Worm (Caenorhabditis elegans) whole organism, late embryonic: ENCODE data around the gene srm-5.

Experiments
- C08G9.2 ChIP-seq: sonication (generic microtip); optimal IDR thresholded peaks from 2 replicates; lab custom pipeline; 2016; ENCODE audit warnings: mild to moderate bottlenecking, missing genetic modification characterization, moderate library complexity, missing compliant biosample characterization
- C38D4.7 ChIP-seq: fragments of 200-800 bp; sonication (Bioruptor generic); optimal IDR thresholded peaks from 2 replicates; lab custom pipeline; 2018; ENCODE audit warnings: mild to moderate bottlenecking, missing genetic modification characterization, moderate library complexity, missing compliant biosample characterization
- F13H6.1 ChIP-seq: sonication (generic microtip); optimal IDR thresholded peaks from 2 replicates; lab custom pipeline; 2016; ENCODE audit warnings: missing genetic modification characterization, missing compliant biosample characterization
- K09A11.1 ChIP-seq: sonication (generic microtip); optimal IDR thresholded peaks from 2 replicates; lab custom pipeline; 2017; ENCODE audit warnings: antibody characterized with exemption, mild to moderate bottlenecking, missing genetic modification characterization, missing compliant biosample characterization; ENCODE audit not compliant: insufficient read depth
- T23F11.4 ChIP-seq: fragments of 200-800 bp; sonication (Bioruptor generic); optimal IDR thresholded peaks from 2 replicates; lab custom pipeline; 2018; ENCODE audit warnings: mild to moderate bottlenecking, missing genetic modification characterization, missing compliant biosample characterization
- Y22D7AL.16 ChIP-seq: sonication (generic microtip); optimal IDR thresholded peaks from 2 replicates; lab custom pipeline; 2016; ENCODE audit warnings: missing genetic modification characterization, missing compliant biosample characterization
- ahr-1 ChIP-seq: sonication (generic microtip); optimal IDR thresholded peaks from 2 replicates; lab custom pipeline; 2016; ENCODE audit warnings: missing genetic modification characterization, missing compliant biosample characterization
- ama-1 ChIP-seq: fragments of 150-350 bp; optimal IDR thresholded peaks from 2 replicates; lab custom pipeline; 2014
- ceh-14 ChIP-seq: sonication (generic microtip); optimal IDR thresholded peaks from 2 replicates; lab custom pipeline; 2016; ENCODE audit warnings: missing genotype, missing genetic modification characterization, missing compliant biosample characterization
- ceh-18 ChIP-seq: sonication (generic microtip); optimal IDR thresholded peaks from 2 replicates; lab custom pipeline; 2016; ENCODE audit warnings: missing genetic modification characterization, missing compliant biosample characterization
- ceh-19 ChIP-seq: fragments of 200-800 bp; sonication (Bioruptor generic); optimal IDR thresholded peaks from 2 replicates; lab custom pipeline; 2018; ENCODE audit warnings: mild to moderate bottlenecking, missing genetic modification characterization, missing compliant biosample characterization
- ceh-22 ChIP-seq: sonication (generic microtip); optimal IDR thresholded peaks from 2 replicates; lab custom pipeline; 2017; ENCODE audit warnings: missing biosample characterization, missing genetic modification characterization
- ceh-24 ChIP-seq: sonication (generic microtip); optimal IDR thresholded peaks from 2 replicates; lab custom pipeline; 2016; ENCODE audit warnings: mild to moderate bottlenecking, missing genetic modification characterization, missing compliant biosample characterization
- ceh-30 ChIP-seq: fragments of 150-350 bp; optimal IDR thresholded peaks from 2 replicates; lab custom pipeline; 2014; ENCODE audit warnings: missing biosample characterization, missing genetic modification characterization
- ceh-34 ChIP-seq: sonication (generic microtip); optimal IDR thresholded peaks from 2 replicates; lab custom pipeline; 2016; ENCODE audit warnings: mild to moderate bottlenecking, missing genetic modification characterization, missing compliant biosample characterization
- ceh-45 ChIP-seq: fragments of 200-800 bp; sonication (Bioruptor generic); IDR thresholded peaks from 2 replicates; pipeline ENCODE4 v1.3.6; 2022; ENCODE audit warnings: missing genetic modification reagents, missing genetic modification characterization, missing compliant biosample characterization
- ceh-6 ChIP-seq: fragments of 200-800 bp; sonication (Bioruptor generic); optimal IDR thresholded peaks from 2 replicates; lab custom pipeline; 2018; ENCODE audit warnings: mild to moderate bottlenecking, missing genetic modification characterization, missing compliant biosample characterization
- ceh-9 ChIP-seq: sonication (generic microtip); optimal IDR thresholded peaks from 2 replicates; lab custom pipeline; 2016; ENCODE audit warnings: mild to moderate bottlenecking, missing genetic modification characterization, inconsistent platforms, missing compliant biosample characterization
- che-1 ChIP-seq: sonication (generic microtip); optimal IDR thresholded peaks from 2 replicates; lab custom pipeline; 2016; ENCODE audit warnings: mild to moderate bottlenecking, missing genetic modification characterization, missing compliant biosample characterization
- dmd-4 ChIP-seq: sonication (generic microtip); optimal IDR thresholded peaks from 2 replicates; lab custom pipeline; 2016; ENCODE audit warnings: borderline replicate concordance, missing genetic modification characterization, missing compliant biosample characterization
- elt-4 ChIP-seq: sonication (generic microtip); optimal IDR thresholded peaks from 2 replicates; lab custom pipeline; 2016; ENCODE audit warnings: missing genetic modification characterization, missing compliant biosample characterization
- ets-4 ChIP-seq: sonication (generic microtip); optimal IDR thresholded peaks from 2 replicates; lab custom pipeline; 2016; ENCODE audit warnings: missing genetic modification characterization, missing compliant biosample characterization
- eyg-1 ChIP-seq: sonication (generic microtip); optimal IDR thresholded peaks from 2 replicates; lab custom pipeline; 2016; ENCODE audit warnings: missing genotype, missing genetic modification characterization, missing compliant biosample characterization
- fkh-6 ChIP-seq: sonication (generic microtip); optimal IDR thresholded peaks from 2 replicates; lab custom pipeline; 2016; ENCODE audit warnings: missing genetic modification characterization, missing compliant biosample characterization
- gmeb-2 ChIP-seq: sonication (generic microtip); optimal IDR thresholded peaks from 2 replicates; lab custom pipeline; 2016; ENCODE audit warnings: missing genetic modification characterization, inconsistent platforms, missing compliant biosample characterization
- hlh-13 ChIP-seq: fragments of 200-800 bp; sonication (Bioruptor generic); optimal IDR thresholded peaks from 2 replicates; lab custom pipeline; 2018; ENCODE audit warnings: mild to moderate bottlenecking, missing genetic modification characterization, missing compliant biosample characterization
- hlh-15 ChIP-seq: sonication (generic microtip); optimal IDR thresholded peaks from 2 replicates; lab custom pipeline; 2016; ENCODE audit warnings: missing genetic modification characterization, missing compliant biosample characterization
- hlh-30 ChIP-seq: sonication (generic microtip); optimal IDR thresholded peaks from 2 replicates; lab custom pipeline; 2017; ENCODE audit warnings: antibody characterized with exemption, missing genetic modification characterization, missing compliant biosample characterization; ENCODE audit not compliant: insufficient read depth
- hlh-6 ChIP-seq: sonication (generic microtip); optimal IDR thresholded peaks from 2 replicates; lab custom pipeline; 2016; ENCODE audit warnings: missing genotype, missing genetic modification characterization, missing compliant biosample characterization
- lim-6 ChIP-seq: sonication (generic microtip); optimal IDR thresholded peaks from 2 replicates; lab custom pipeline; 2016; ENCODE audit warnings: missing genetic modification characterization, missing compliant biosample characterization
- lin-11 ChIP-seq: fragments of 200-800 bp; sonication (Bioruptor generic); optimal IDR thresholded peaks from 2 replicates; lab custom pipeline; 2018; ENCODE audit warnings: mild to moderate bottlenecking, missing genetic modification characterization, missing compliant biosample characterization
- madf-2 ChIP-seq: sonication (generic microtip); optimal IDR thresholded peaks from 2 replicates; lab custom pipeline; 2017; ENCODE audit warnings: missing genetic modification characterization, missing compliant biosample characterization
- mec-3 ChIP-seq: sonication (generic microtip); optimal IDR thresholded peaks from 2 replicates; lab custom pipeline; 2016; ENCODE audit warnings: borderline replicate concordance, missing genetic modification characterization, missing compliant biosample characterization
- nfya-1 ChIP-seq: sonication (generic microtip); optimal IDR thresholded peaks from 2 replicates; lab custom pipeline; 2017; ENCODE audit warnings: missing genetic modification characterization, mild to moderate bottlenecking, missing compliant biosample characterization, antibody characterized with exemption, moderate library complexity
- nhr-11 ChIP-seq: fragments of 150-350 bp; optimal IDR thresholded peaks from 2 replicates; lab custom pipeline; 2014; ENCODE audit warnings: missing biosample characterization, missing genetic modification characterization
- nhr-232 ChIP-seq: sonication (generic microtip); optimal IDR thresholded peaks from 2 replicates; lab custom pipeline; 2016; ENCODE audit warnings: missing genetic modification characterization, missing compliant biosample characterization
- pag-3 ChIP-seq: sonication (generic microtip); optimal IDR thresholded peaks from 2 replicates; lab custom pipeline; 2016; ENCODE audit warnings: missing compliant biosample characterization, missing genetic modification characterization, borderline replicate concordance
- pat-9 ChIP-seq: fragments of 200-800 bp; sonication (Bioruptor generic); optimal IDR thresholded peaks from 2 replicates; lab custom pipeline; 2018; ENCODE audit warnings: mild to moderate bottlenecking, missing genetic modification characterization, moderate library complexity, missing compliant biosample characterization
- pax-1 ChIP-seq: fragments of 150-350 bp; optimal IDR thresholded peaks from 2 replicates; lab custom pipeline; 2014; ENCODE audit warnings: missing biosample characterization, missing genetic modification characterization
- pha-2 ChIP-seq: sonication (generic microtip); optimal IDR thresholded peaks from 2 replicates; lab custom pipeline; 2017; ENCODE audit warnings: mild to moderate bottlenecking, missing genetic modification characterization, missing compliant biosample characterization
- pqm-1 ChIP-seq: sonication (generic microtip); optimal IDR thresholded peaks from 2 replicates; lab custom pipeline; 2016; ENCODE audit warnings: missing genetic modification characterization, missing compliant biosample characterization
- pros-1 ChIP-seq: fragments of 150-350 bp; optimal IDR thresholded peaks from 2 replicates; lab custom pipeline; 2014; ENCODE audit warnings: missing biosample characterization, missing genetic modification reagents, missing genetic modification characterization
- ref-2 ChIP-seq: sonication (generic microtip); optimal IDR thresholded peaks from 2 replicates; lab custom pipeline; 2016; ENCODE audit warnings: missing genetic modification characterization, missing compliant biosample characterization
- sox-2 ChIP-seq: fragments of 200-800 bp; sonication (Bioruptor generic); IDR thresholded peaks from 2 replicates; pipeline ENCODE4 v1.3.6; 2022; ENCODE audit warnings: missing genetic modification reagents, missing genetic modification characterization, missing compliant biosample characterization
- sox-4 ChIP-seq: sonication (generic microtip); optimal IDR thresholded peaks from 2 replicates; lab custom pipeline; 2017; ENCODE audit warnings: mild to moderate bottlenecking, missing genetic modification characterization, inconsistent platforms, missing compliant biosample characterization
- syd-9 ChIP-seq: sonication (generic microtip); optimal IDR thresholded peaks from 2 replicates; lab custom pipeline; 2016; ENCODE audit warnings: mild to moderate bottlenecking, missing genetic modification characterization, moderate library complexity, missing compliant biosample characterization
- tbx-7 ChIP-seq: sonication (generic microtip); optimal IDR thresholded peaks from 2 replicates; lab custom pipeline; 2016; ENCODE audit warnings: missing genotype, missing genetic modification characterization, missing compliant biosample characterization
- ttx-3 ChIP-seq: sonication (generic microtip); optimal IDR thresholded peaks from 2 replicates; lab custom pipeline; 2016; ENCODE audit warnings: missing genetic modification reagents, missing genetic modification characterization, missing compliant biosample characterization
- unc-3 ChIP-seq, 2 experiments: fragments of 200-800 bp in 1 of 2; sonication (Bioruptor generic) in 1 of 2; sonication (generic microtip) in 1 of 2; conservative IDR thresholded peaks in 1 of 2; optimal IDR thresholded peaks in 1 of 2; 2 replicates each; pipeline versions ENCODE4 v1.3.6 to Lab custom; 2016 to 2022; ENCODE audit warnings: missing compliant biosample characterization in 2 of 2, missing genetic modification characterization in 2 of 2, missing genetic modification reagents in 1 of 2
- unc-55 ChIP-seq: sonication (generic microtip); optimal IDR thresholded peaks from 2 replicates; lab custom pipeline; 2017; ENCODE audit warnings: missing biosample characterization, missing genetic modification reagents, missing genetic modification characterization
- zip-5 ChIP-seq: sonication (generic microtip); optimal IDR thresholded peaks from 2 replicates; lab custom pipeline; 2016; ENCODE audit warnings: missing genetic modification characterization, missing compliant biosample characterization
- ztf-16 ChIP-seq: sonication (generic microtip); optimal IDR thresholded peaks from 2 replicates; lab custom pipeline; 2017; ENCODE audit warnings: missing genetic modification characterization, missing compliant biosample characterization

srm-5 gene

ce11 chrV:14347234-14347826 is 12.3 kb downstream of the srm-5 start, which contains the start of gene cept-2:
cept-2 (plus strand) TSS chrV:14347766.
- TF ChIP-seq nhr-11: no peak
- TF ChIP-seq C08G9.2: peak; percentile 84
- TF ChIP-seq sox-2 (GFP tag; lab: Robert Waterston, UW): no peak
- peak; percentile 4 for TF ChIP-seq hlh-30 (tag; lab: Kevin White, UChicago)
- TF ChIP-seq hlh-13 (GFP tag; lab: Kevin White, UChicago): no peak
- no peak for TF ChIP-seq ceh-30 (tag; lab: Kevin White, UChicago)
- no peak for TF ChIP-seq sox-4 (tag; lab: Kevin White, UChicago)
- TF ChIP-seq F13H6.1: peak; percentile 30
- peak; percentile 57 for TF ChIP-seq ahr-1 (tag; lab: Kevin White, UChicago)
- TF ChIP-seq ceh-14 (tag; lab: Kevin White, UChicago): peak; percentile 76
- TF ChIP-seq elt-4 (tag; lab: Kevin White, UChicago): no peak
- TF ChIP-seq madf-2 (tag; lab: Kevin White, UChicago): peak; percentile 44
- TF ChIP-seq ets-4 (tag; lab: Kevin White, UChicago): peak; percentile 46
- no peak for TF ChIP-seq hlh-15 (tag; lab: Kevin White, UChicago)
- peak; percentile 57 for TF ChIP-seq ztf-16
- TF ChIP-seq lin-11 (tag; lab: Kevin White, UChicago): no peak
- TF ChIP-seq pqm-1 (tag; lab: Kevin White, UChicago): peak; percentile 8
- TF ChIP-seq pat-9 (tag; lab: Kevin White, UChicago): no peak
- TF ChIP-seq ceh-24 (tag; lab: Kevin White, UChicago): no peak
- TF ChIP-seq gmeb-2: peak; percentile 21
- TF ChIP-seq ceh-45 (GFP tag; lab: Robert Waterston, UW): no peak
- no peak for TF ChIP-seq pha-2 (tag; lab: Kevin White, UChicago)
- no peak for TF ChIP-seq pros-1 (tag; lab: Kevin White, UChicago)
- no peak for TF ChIP-seq che-1 (tag; lab: Kevin White, UChicago)
- TF ChIP-seq ceh-18: peak; percentile 77
- no peak for TF ChIP-seq unc-3 (GFP tag; conservative IDR thresholded peaks at IDR 0.05; lab: Robert Waterston, UW)
- no peak for TF ChIP-seq unc-3 (tag; optimal IDR thresholded peaks at IDR 0.05; lab: Kevin White, UChicago)
- no peak for TF ChIP-seq hlh-6 (tag; lab: Kevin White, UChicago)
- no peak for TF ChIP-seq Y22D7AL.16 (tag; lab: Kevin White, UChicago)
- TF ChIP-seq unc-55 (GFP tag; lab: Kevin White, UChicago): no peak
- TF ChIP-seq tbx-7: peak; percentile 65
- no peak for TF ChIP-seq ceh-19 (GFP tag; lab: Kevin White, UChicago)
- peak; percentile 32 for TF ChIP-seq zip-5
- TF ChIP-seq ceh-6: no peak
- TF ChIP-seq ama-1 (lab: Kevin White, UChicago): no peak
- no peak for TF ChIP-seq C38D4.7 (GFP tag; lab: Kevin White, UChicago)
- TF ChIP-seq mec-3 (tag; lab: Kevin White, UChicago): no peak
- peak; percentile 73 for TF ChIP-seq lim-6 (tag; lab: Kevin White, UChicago)
- no peak for TF ChIP-seq ceh-9 (tag; lab: Kevin White, UChicago)
- no peak for TF ChIP-seq nhr-232 (tag; lab: Kevin White, UChicago)
- TF ChIP-seq K09A11.1 (tag; lab: Kevin White, UChicago): peak; percentile 21
- peak; percentile 75 for TF ChIP-seq pax-1
- TF ChIP-seq dmd-4 (tag; lab: Kevin White, UChicago): no peak
- TF ChIP-seq fkh-6 (tag; lab: Kevin White, UChicago): no peak
- peak; percentile 61 for TF ChIP-seq ceh-34 (tag; lab: Kevin White, UChicago)
- no peak for TF ChIP-seq eyg-1 (tag; lab: Kevin White, UChicago)
- no peak for TF ChIP-seq ceh-22 (tag; lab: Kevin White, UChicago)
- TF ChIP-seq T23F11.4: no peak
- TF ChIP-seq pag-3 (tag; lab: Kevin White, UChicago): no peak
- peak; percentile 91 for TF ChIP-seq ref-2
- TF ChIP-seq syd-9 (tag; lab: Kevin White, UChicago): no peak
- peak; percentile 75 for TF ChIP-seq nfya-1 (tag; lab: Kevin White, UChicago)
- no peak for TF ChIP-seq ttx-3
